Fruit fly (Drosophila melanogaster) whole organism: ENCODE data around the gene CG13040.

Experiments used
- CG8478 ChIP-seq: fragments of >200 bp; optimal IDR thresholded peaks from 2 replicates; lab custom pipeline; 2018; ENCODE audit warnings: inconsistent platforms
- EcR ChIP-seq, 2 experiments: fragments of >200 bp; optimal IDR thresholded peaks; 2 replicates each; lab custom pipeline; 2017; ENCODE audit warnings: missing biosample characterization in 2 of 2, missing genetic modification characterization in 2 of 2, missing genetic modification reagents in 2 of 2
- pan ChIP-seq: fragments of >200 bp; optimal IDR thresholded peaks from 2 replicates; lab custom pipeline; 2017
- psq ChIP-seq: fragments of >200 bp; optimal IDR thresholded peaks from 2 replicates; lab custom pipeline; 2017
- usp ChIP-seq: fragments of >200 bp; optimal IDR thresholded peaks from 2 replicates; lab custom pipeline; 2017; ENCODE audit warnings: missing biosample characterization, missing genetic modification characterization, mixed read lengths

dm6 chr3L:16351770-16352429, 25.3 kb upstream of the CG13040 start, which contains the start of the genes Golgin104 and Tcs3:
- TF ChIP-seq usp: no peak
- no peak for TF ChIP-seq CG8478
- no peak for TF ChIP-seq EcR (GFP tag; optimal IDR thresholded peaks at IDR 0.05; lab: Kevin White, UChicago)
- TF ChIP-seq psq (lab: Kevin White, UChicago): no peak
- TF ChIP-seq pan (lab: Kevin White, UChicago): no peak
